Fruit fly (Drosophila melanogaster): Measurements from ENCODE around the gene CG10333.

The CG10333 gene

DNA sequence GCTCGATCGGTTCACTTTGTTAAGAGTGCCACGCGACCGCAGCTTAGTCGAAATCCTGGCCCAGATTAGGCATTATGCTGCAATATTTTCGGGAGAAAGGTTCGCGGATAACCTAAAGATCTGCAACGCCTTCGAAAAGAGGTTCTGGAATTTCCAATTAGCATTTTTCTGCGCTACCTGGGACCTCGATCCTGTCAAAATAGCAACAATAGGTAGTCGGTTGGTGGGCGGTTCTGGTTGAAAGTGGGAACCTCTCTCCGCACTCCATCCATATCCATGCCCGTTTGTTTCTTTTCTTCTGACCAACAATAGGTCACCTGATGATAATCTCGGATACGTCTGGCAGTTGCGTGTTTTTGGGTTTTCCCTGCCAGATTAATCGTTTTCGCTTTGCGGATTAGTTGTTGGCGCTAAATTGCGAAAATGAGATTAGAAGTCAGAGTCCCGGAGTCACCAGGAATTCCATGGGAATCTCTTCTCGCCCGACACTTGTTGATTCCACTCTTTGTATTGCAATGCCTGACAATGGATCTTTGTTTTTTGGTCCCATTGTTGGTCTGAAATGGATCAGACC is 8.4 kb upstream of the CG10333 start:
- TF ChIP-seq Crg-1 (GFP tag; optimal IDR thresholded peaks at IDR 0.05) (no peak), toe (GFP tag; optimal IDR thresholded peaks at IDR 0.05) (no peak), CG11617 (GFP tag; optimal IDR thresholded peaks at IDR 0.05) (no peak), cic (GFP tag; optimal IDR thresholded peaks at IDR 0.05) (no peak), CG5204 (GFP tag; optimal IDR thresholded peaks at IDR 0.05) (no peak), bab1 (GFP tag; optimal IDR thresholded peaks at IDR 0.05) (no peak), CG7101 (tag; optimal IDR thresholded peaks at IDR 0.05) (no peak), tj (GFP tag; optimal IDR thresholded peaks at IDR 0.05) (no peak), CG12768 (GFP tag; optimal IDR thresholded peaks at IDR 0.05) (no peak), cnc (optimal IDR thresholded peaks at IDR 0.05) (no peak), ovo (GFP tag; optimal IDR thresholded peaks at IDR 0.05) (no peak), CG1620 (GFP tag; optimal IDR thresholded peaks at IDR 0.05) (no peak), CG33017 (tag; optimal IDR thresholded peaks at IDR 0.05) (no peak), Mnt (GFP tag; optimal IDR thresholded peaks at IDR 0.05) (no peak), kay (GFP tag; ENCODE audit: borderline replicate concordance) (no peak), pad (GFP tag; optimal IDR thresholded peaks at IDR 0.05) (no peak), CG7045 (GFP tag; optimal IDR thresholded peaks at IDR 0.05) (no peak)

- TF ChIP-seq CG33017 (tag; optimal IDR thresholded peaks at IDR 0.05) (no peak), CG7101 (tag; optimal IDR thresholded peaks at IDR 0.05) (no peak), kay (GFP tag; ENCODE audit: borderline replicate concordance) (no peak), ovo (GFP tag; optimal IDR thresholded peaks at IDR 0.05) (no peak), cic (GFP tag; optimal IDR thresholded peaks at IDR 0.05) (no peak), CG12768 (GFP tag; optimal IDR thresholded peaks at IDR 0.05) (no peak), Hr96 (GFP tag; optimal IDR thresholded peaks at IDR 0.05) (no peak), tj (GFP tag; optimal IDR thresholded peaks at IDR 0.05) (no peak), CG14711 (tag; optimal IDR thresholded peaks at IDR 0.05) (no peak), CG5204 (GFP tag; optimal IDR thresholded peaks at IDR 0.05) (no peak), bab1 (GFP tag; optimal IDR thresholded peaks at IDR 0.05) (no peak)
These were observed 7.5 kb upstream of the CG10333 start for dm6 chr2L:18599152-18599551.

dm6 chr2L:18604986-18605385 is 1.6 kb upstream of the CG10333 start, which contains the start of gene CG10413:
Gene CG10413 (minus strand): TSS chr2L:18605249.
- TF ChIP-seq Crg-1 (GFP tag; optimal IDR thresholded peaks at IDR 0.05) (peak; percentile 98), CG1620 (GFP tag; optimal IDR thresholded peaks at IDR 0.05) (peak; percentile 99), Clk (GFP tag; optimal IDR thresholded peaks at IDR 0.05) (peak; percentile 95), CG7045 (GFP tag; optimal IDR thresholded peaks at IDR 0.05) (peak; percentile 98), Hr96 (GFP tag; optimal IDR thresholded peaks at IDR 0.05) (peak; percentile 98), ovo (GFP tag; optimal IDR thresholded peaks at IDR 0.05) (peak; percentile 96), toe (GFP tag; optimal IDR thresholded peaks at IDR 0.05) (peak; percentile 99), CG11617 (GFP tag; optimal IDR thresholded peaks at IDR 0.05) (peak; percentile 98), cnc (optimal IDR thresholded peaks at IDR 0.05) (no peak), CG33017 (tag; optimal IDR thresholded peaks at IDR 0.05) (peak; percentile 98), Mnt (GFP tag; optimal IDR thresholded peaks at IDR 0.05) (peak; percentile 96), bab1 (GFP tag; optimal IDR thresholded peaks at IDR 0.05) (peak; percentile 99), kay (GFP tag; ENCODE audit: borderline replicate concordance) (no peak), CG5204 (GFP tag; optimal IDR thresholded peaks at IDR 0.05) (peak; percentile 99), cic (GFP tag; optimal IDR thresholded peaks at IDR 0.05) (peak; percentile 88), CG12768 (GFP tag; optimal IDR thresholded peaks at IDR 0.05) (peak; percentile 98), pad (GFP tag; optimal IDR thresholded peaks at IDR 0.05) (peak; percentile 90), tj (GFP tag; optimal IDR thresholded peaks at IDR 0.05) (peak; percentile 88), CG14711 (tag; optimal IDR thresholded peaks at IDR 0.05) (peak; percentile 95), CG7101 (tag; optimal IDR thresholded peaks at IDR 0.05) (peak; percentile 98)

DNA sequence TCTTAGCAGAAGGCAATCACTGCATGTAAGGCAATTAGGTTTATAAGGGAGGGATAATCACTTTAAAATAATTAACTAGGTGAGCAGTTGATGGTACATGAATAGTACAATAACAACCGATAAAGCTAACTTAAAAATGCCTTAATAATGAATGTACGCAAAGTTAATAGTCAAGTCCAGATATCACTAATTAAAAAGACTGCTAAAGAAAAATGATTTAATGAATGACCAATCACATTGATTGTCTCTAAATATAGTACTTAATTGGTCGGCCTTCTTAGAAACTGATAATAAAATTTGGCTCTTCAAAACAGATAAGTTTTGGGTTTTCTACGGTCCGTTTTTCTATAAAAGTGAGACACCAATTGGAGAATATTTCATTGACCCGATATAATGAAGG is 1.1 kb upstream of the CG10333 start, which contains the start of gene CG31789:
Gene CG31789 (plus strand): TSS at position 380 of the 400 bp plus-strand sequence.
- TF ChIP-seq Hr96 (GFP tag; optimal IDR thresholded peaks at IDR 0.05): no peak
- no peak for TF ChIP-seq CG7045 (GFP tag; optimal IDR thresholded peaks at IDR 0.05)
- no peak for TF ChIP-seq CG5204 (GFP tag; optimal IDR thresholded peaks at IDR 0.05)
- no peak for TF ChIP-seq ovo (GFP tag; optimal IDR thresholded peaks at IDR 0.05)
- TF ChIP-seq pad (GFP tag; optimal IDR thresholded peaks at IDR 0.05): no peak
- TF ChIP-seq CG12768 (GFP tag; optimal IDR thresholded peaks at IDR 0.05): no peak
- TF ChIP-seq Mnt (GFP tag; optimal IDR thresholded peaks at IDR 0.05): no peak

DNA sequence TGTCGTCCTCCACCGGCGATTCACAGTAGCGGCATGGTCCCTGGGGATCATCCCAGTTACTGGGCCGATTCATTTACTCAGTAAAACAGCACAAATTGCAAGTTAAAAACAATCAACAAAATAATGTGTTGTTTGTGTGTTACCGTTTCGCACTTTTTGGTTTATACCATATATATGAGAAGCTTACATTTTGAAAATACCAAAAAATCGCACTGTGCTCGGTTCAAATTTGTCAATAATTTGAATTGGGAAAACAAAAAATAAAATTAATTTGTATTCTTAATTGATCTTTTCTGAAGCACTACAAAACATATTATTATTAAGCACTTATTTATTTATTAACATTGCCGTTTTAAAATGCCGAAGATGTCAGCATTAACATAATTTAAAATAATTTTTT is 5.5 kb downstream of the CG10333 start, which contains the start of gene Atac2:
Gene Atac2 (minus strand): TSS at position 144 of the 400 bp plus-strand sequence.
- TF ChIP-seq CG7045 (GFP tag; optimal IDR thresholded peaks at IDR 0.05) (no peak), ovo (GFP tag; optimal IDR thresholded peaks at IDR 0.05) (no peak), CG11617 (GFP tag; optimal IDR thresholded peaks at IDR 0.05) (no peak), kay (GFP tag; ENCODE audit: borderline replicate concordance) (no peak)

dm6 chr2L:18616019-18616418 is 9.4 kb downstream of the CG10333 start, which contains the start of gene IFT46:
Gene IFT46 (minus strand): TSS chr2L:18616106.
- TF ChIP-seq CG7045 (GFP tag; optimal IDR thresholded peaks at IDR 0.05) (no peak), Crg-1 (GFP tag; optimal IDR thresholded peaks at IDR 0.05) (no peak), bab1 (GFP tag; optimal IDR thresholded peaks at IDR 0.05) (no peak), ovo (GFP tag; optimal IDR thresholded peaks at IDR 0.05) (no peak), CG14711 (tag; optimal IDR thresholded peaks at IDR 0.05) (no peak), CG33017 (tag; optimal IDR thresholded peaks at IDR 0.05) (no peak), cic (GFP tag; optimal IDR thresholded peaks at IDR 0.05) (no peak), Hr96 (GFP tag; optimal IDR thresholded peaks at IDR 0.05) (no peak), CG1620 (GFP tag; optimal IDR thresholded peaks at IDR 0.05) (no peak), Mnt (GFP tag; optimal IDR thresholded peaks at IDR 0.05) (no peak), cnc (optimal IDR thresholded peaks at IDR 0.05) (no peak), pad (GFP tag; optimal IDR thresholded peaks at IDR 0.05) (no peak), CG5204 (GFP tag; optimal IDR thresholded peaks at IDR 0.05) (no peak), CG12768 (GFP tag; optimal IDR thresholded peaks at IDR 0.05) (no peak), kay (GFP tag; ENCODE audit: borderline replicate concordance) (no peak), tj (GFP tag; optimal IDR thresholded peaks at IDR 0.05) (no peak)
